Fruit fly (Drosophila melanogaster) whole organism: Measurements from ENCODE around the gene CG6753.

Experiments used
- CG8478 ChIP-seq: fragments of >200 bp; optimal IDR thresholded peaks from 2 replicates; lab custom pipeline; 2018; ENCODE audit warnings: inconsistent platforms
- Dll ChIP-seq: fragments of >200 bp; optimal IDR thresholded peaks from 2 replicates; lab custom pipeline; 2017
- EcR ChIP-seq, 2 experiments: fragments of >200 bp; optimal IDR thresholded peaks; 2 replicates each; lab custom pipeline; 2017; ENCODE audit warnings: missing biosample characterization in 2 of 2, missing genetic modification characterization in 2 of 2, missing genetic modification reagents in 2 of 2
- pan ChIP-seq: fragments of >200 bp; optimal IDR thresholded peaks from 2 replicates; lab custom pipeline; 2017
- psq ChIP-seq: fragments of >200 bp; optimal IDR thresholded peaks from 2 replicates; lab custom pipeline; 2017
- usp ChIP-seq: fragments of >200 bp; optimal IDR thresholded peaks from 2 replicates; lab custom pipeline; 2017; ENCODE audit warnings: missing biosample characterization, missing genetic modification characterization, mixed read lengths

Gene CG6753

dm6 chr3R:12615553-12615952, 26.7 kb downstream of the CG6753 start:
- TF ChIP-seq pan (lab: Kevin White, UChicago), result no peak
- no peak for TF ChIP-seq CG8478 (lab: Kevin White, UChicago)
- no peak for TF ChIP-seq Dll (lab: Kevin White, UChicago)
- TF ChIP-seq usp, result no peak
- TF ChIP-seq psq (lab: Kevin White, UChicago), result no peak
- TF ChIP-seq EcR (GFP tag; optimal IDR thresholded peaks at IDR 0.05; lab: Kevin White, UChicago), result no peak

dm6 chr3R:12611973-12612372, 30.3 kb downstream of the CG6753 start:
- no peak for TF ChIP-seq EcR (GFP tag; optimal IDR thresholded peaks at IDR 0.05; lab: Kevin White, UChicago)
- no peak for TF ChIP-seq usp
- no peak for TF ChIP-seq Dll (lab: Kevin White, UChicago)
- no peak for TF ChIP-seq CG8478 (lab: Kevin White, UChicago)
- TF ChIP-seq pan (lab: Kevin White, UChicago), result no peak
- TF ChIP-seq psq (lab: Kevin White, UChicago), result no peak

DNA sequence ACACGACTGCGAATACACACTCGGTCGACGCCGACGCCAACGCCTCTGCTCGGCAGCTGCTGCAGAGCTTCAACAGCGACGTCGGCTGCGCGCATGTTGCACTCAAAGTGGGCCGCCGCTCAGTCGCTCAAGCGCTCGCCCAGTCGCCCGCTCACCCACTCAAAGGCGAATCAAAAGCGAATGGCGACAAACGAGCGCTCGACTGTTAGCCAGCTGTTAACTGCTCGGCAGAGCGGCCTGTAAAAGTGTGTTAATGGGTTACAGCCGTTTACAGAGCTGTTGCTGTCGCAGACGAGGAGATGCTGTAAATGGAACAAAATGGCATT, 46.4 kb downstream of the CG6753 start:
- no peak for TF ChIP-seq usp
- TF ChIP-seq psq (lab: Kevin White, UChicago), result no peak
- TF ChIP-seq Dll (lab: Kevin White, UChicago), result no peak

- no peak for TF ChIP-seq EcR (GFP tag; optimal IDR thresholded peaks at IDR 0.05; lab: Kevin White, UChicago)
- no peak for TF ChIP-seq CG8478 (lab: Kevin White, UChicago)
- no peak for TF ChIP-seq psq (lab: Kevin White, UChicago)
- no peak for TF ChIP-seq Dll (lab: Kevin White, UChicago)
- no peak for TF ChIP-seq usp
- TF ChIP-seq pan (lab: Kevin White, UChicago), result no peak
Observed at dm6 chr3R:12595187-12595889, 46.9 kb downstream of the CG6753 start, which contains the start of gene Octbeta2R. Gene Octbeta2R (minus strand): TSS chr3R:12595725.

DNA sequence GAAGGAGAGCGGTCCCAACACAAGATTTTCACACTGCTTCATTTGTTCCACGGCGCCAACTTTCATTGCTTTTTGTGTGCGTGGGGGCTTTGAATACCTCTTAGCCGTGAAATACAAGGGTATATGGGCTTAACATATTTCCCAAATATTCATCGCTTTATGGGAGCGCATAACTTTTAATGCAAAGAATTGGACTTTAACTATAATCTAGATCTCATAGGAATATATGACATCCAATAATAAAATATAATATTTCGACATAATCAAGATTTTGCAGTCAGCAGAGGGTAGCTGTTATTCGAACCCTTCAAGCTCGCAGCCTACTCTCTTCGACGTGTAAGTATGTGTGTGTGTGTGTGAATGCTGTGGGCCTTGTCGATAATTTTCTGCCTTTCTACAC, 50.6 kb downstream of the CG6753 start:
- TF ChIP-seq pan (lab: Kevin White, UChicago) (no peak), usp (no peak)
